Worm (Caenorhabditis elegans): Measurements from ENCODE around the gene srab-16.

DNA sequence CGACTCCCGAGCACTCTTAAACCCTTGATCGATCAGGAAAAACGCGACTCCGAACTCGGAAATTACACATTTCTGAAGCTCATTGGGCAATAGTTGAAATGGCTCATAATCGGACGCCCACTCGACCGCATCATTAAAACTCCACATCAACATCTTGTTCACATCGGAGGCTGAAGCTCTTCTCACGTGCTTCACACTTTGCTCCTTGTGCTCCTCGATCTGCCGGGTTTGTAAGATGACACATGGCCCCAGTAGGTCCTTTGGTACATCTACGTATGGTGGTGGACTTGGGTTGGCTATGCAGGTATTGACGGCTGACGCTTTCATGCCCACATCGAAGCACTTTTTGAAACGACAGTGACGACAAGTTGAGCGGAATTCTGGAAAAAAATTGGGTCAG, 20.9 kb downstream of the srab-16 start:
- no peak for TF ChIP-seq ama-1 (optimal IDR thresholded peaks at IDR 0.05)
- no peak for TF ChIP-seq hnd-1 (tag; optimal IDR thresholded peaks at IDR 0.05)
- no peak for TF ChIP-seq hmg-4 (GFP tag; optimal IDR thresholded peaks at IDR 0.05)
- no peak for TF ChIP-seq ceh-36 (tag; optimal IDR thresholded peaks at IDR 0.05)
- TF ChIP-seq tbx-11 (GFP tag; IDR thresholded peaks at IDR 0.05): no peak
- no peak for TF ChIP-seq pes-1 (GFP tag; IDR thresholded peaks at IDR 0.05)
- no peak for TF ChIP-seq tra-4 (tag; optimal IDR thresholded peaks at IDR 0.05)
- TF ChIP-seq tbx-37 (GFP tag; conservative IDR thresholded peaks at IDR 0.05): no peak
- TF ChIP-seq ets-7 (tag; optimal IDR thresholded peaks at IDR 0.05): no peak
- TF ChIP-seq flt-1 (GFP tag; IDR thresholded peaks at IDR 0.05): no peak

Data from whole organism, early embryonic.